Worm (Caenorhabditis elegans) whole organism, L1 larva: ENCODE data around the gene eif-2Bdelta.

ENCODE experiments used
- C04F5.9 ChIP-seq: sonication (generic microtip); optimal IDR thresholded peaks from 2 replicates; lab custom pipeline; 2016; ENCODE audit warnings: missing genetic modification characterization, missing compliant biosample characterization
- C16A3.4 ChIP-seq: fragments of 150-350 bp; optimal IDR thresholded peaks from 2 replicates; lab custom pipeline; 2014; ENCODE audit warnings: missing biosample characterization, missing genetic modification characterization
- C34B4.2 ChIP-seq: sonication (generic microtip); optimal IDR thresholded peaks from 2 replicates; lab custom pipeline; 2017; ENCODE audit warnings: mild to moderate bottlenecking, missing genetic modification characterization, missing compliant biosample characterization
- Y116A8C.19 ChIP-seq: sonication (generic microtip); optimal IDR thresholded peaks from 2 replicates; lab custom pipeline; 2016; ENCODE audit warnings: missing compliant biosample characterization, missing genetic modification characterization, borderline replicate concordance
- blmp-1 ChIP-seq: fragments of 150-350 bp; optimal IDR thresholded peaks from 2 replicates; lab custom pipeline; 2014; ENCODE audit warnings: missing biosample characterization, missing genetic modification characterization
- ceh-63 ChIP-seq: fragments of 200-800 bp; sonication (Bioruptor generic); optimal IDR thresholded peaks from 2 replicates; lab custom pipeline; 2018; ENCODE audit warnings: mild to moderate bottlenecking, missing genetic modification characterization, missing compliant biosample characterization
- ceh-8 ChIP-seq: fragments of 200-800 bp; sonication (Bioruptor generic); optimal IDR thresholded peaks from 2 replicates; lab custom pipeline; 2018; ENCODE audit warnings: mild to moderate bottlenecking, missing genetic modification characterization, moderate library complexity, missing compliant biosample characterization
- ceh-88 ChIP-seq: fragments of 200-800 bp; sonication (Bioruptor generic); IDR thresholded peaks from 2 replicates; pipeline ENCODE4 v1.3.6; 2022; ENCODE audit warnings: missing genetic modification characterization, missing compliant biosample characterization
- ces-1 ChIP-seq: fragments of 150-350 bp; optimal IDR thresholded peaks from 2 replicates; lab custom pipeline; 2014; ENCODE audit warnings: missing biosample characterization, missing genetic modification reagents, missing genetic modification characterization
- dsc-1 ChIP-seq: sonication (generic microtip); optimal IDR thresholded peaks from 2 replicates; lab custom pipeline; 2016; ENCODE audit warnings: mild to moderate bottlenecking, missing genetic modification characterization, missing compliant biosample characterization
- efl-3 ChIP-seq: fragments of 200-800 bp; sonication (Bioruptor generic); optimal IDR thresholded peaks from 2 replicates; lab custom pipeline; 2018; ENCODE audit warnings: mild to moderate bottlenecking, missing genetic modification characterization, missing compliant biosample characterization
- egl-13 ChIP-seq: sonication (generic microtip); optimal IDR thresholded peaks from 2 replicates; lab custom pipeline; 2016; ENCODE audit warnings: missing genotype, missing genetic modification reagents, missing genetic modification characterization, missing compliant biosample characterization
- elt-2 ChIP-seq: sonication (generic microtip); optimal IDR thresholded peaks from 2 replicates; lab custom pipeline; 2016; ENCODE audit warnings: missing genetic modification characterization, mild to moderate bottlenecking, inconsistent platforms, missing compliant biosample characterization, missing genetic modification reagents
- elt-3 ChIP-seq, 6 experiments: fragments of 150-350 bp in 1 of 6; sonication (generic microtip); optimal IDR thresholded peaks; 2 replicates each; lab custom pipeline; 2017 to 2018; ENCODE audit warnings: missing biosample characterization in 6 of 6, missing genetic modification characterization in 6 of 6, inconsistent platforms in 1 of 6
- ets-5 ChIP-seq: fragments of 200-800 bp; sonication (Bioruptor generic); IDR thresholded peaks from 2 replicates; pipeline ENCODE4 v1.3.6; 2022; ENCODE audit warnings: missing genetic modification characterization, missing compliant biosample characterization
- fkh-4 ChIP-seq: sonication (generic microtip); optimal IDR thresholded peaks from 2 replicates; lab custom pipeline; 2016; ENCODE audit warnings: missing compliant biosample characterization, missing genetic modification characterization, borderline replicate concordance
- fkh-8 ChIP-seq: sonication (generic microtip); optimal IDR thresholded peaks from 2 replicates; lab custom pipeline; 2016; ENCODE audit warnings: mild to moderate bottlenecking, missing genetic modification characterization, missing compliant biosample characterization
- fos-1 ChIP-seq: fragments of 150-350 bp; optimal IDR thresholded peaks from 2 replicates; lab custom pipeline; 2014; ENCODE audit warnings: missing biosample characterization, missing genetic modification characterization
- grh-1 ChIP-seq: fragments of 200-800 bp; sonication (Bioruptor generic); IDR thresholded peaks from 2 replicates; pipeline ENCODE4 v1.3.6; 2022; ENCODE audit warnings: missing genetic modification reagents, missing genetic modification characterization, missing compliant biosample characterization
- hlh-4 ChIP-seq: sonication (generic microtip); optimal IDR thresholded peaks from 2 replicates; lab custom pipeline; 2016; ENCODE audit warnings: mild to moderate bottlenecking, missing genetic modification characterization, missing compliant biosample characterization
- hpl-2 ChIP-seq: fragments of 150-350 bp; optimal IDR thresholded peaks from 2 replicates; lab custom pipeline; 2014; ENCODE audit warnings: missing biosample characterization, missing genetic modification reagents, missing genetic modification characterization
- irx-1 ChIP-seq: sonication (generic microtip); optimal IDR thresholded peaks from 2 replicates; lab custom pipeline; 2016; ENCODE audit warnings: missing genetic modification characterization, missing compliant biosample characterization
- isw-1 ChIP-seq: fragments of 200-800 bp; sonication (Bioruptor generic); IDR thresholded peaks from 2 replicates; pipeline ENCODE4 v1.3.6; 2022; ENCODE audit warnings: missing genetic modification characterization, missing compliant biosample characterization
- jun-1 ChIP-seq: fragments of 150-350 bp; optimal IDR thresholded peaks from 2 replicates; lab custom pipeline; 2014; ENCODE audit warnings: missing biosample characterization, missing genetic modification reagents, missing genetic modification characterization
- lin-13 ChIP-seq: fragments of 150-350 bp; optimal IDR thresholded peaks from 2 replicates; lab custom pipeline; 2014; ENCODE audit warnings: missing biosample characterization, missing genetic modification reagents, missing genetic modification characterization
- lin-14 ChIP-seq: fragments of 200-800 bp; sonication (Bioruptor generic); optimal IDR thresholded peaks from 2 replicates; lab custom pipeline; 2018; ENCODE audit warnings: mild to moderate bottlenecking, missing genetic modification characterization, moderate library complexity, missing compliant biosample characterization
- lin-39 ChIP-seq: fragments of 150-350 bp; optimal IDR thresholded peaks from 2 replicates; lab custom pipeline; 2014; ENCODE audit warnings: missing biosample characterization, missing genetic modification reagents, missing genetic modification characterization
- mab-9 ChIP-seq: fragments of 200-800 bp; sonication (Bioruptor generic); IDR thresholded peaks from 2 replicates; pipeline ENCODE4 v1.3.6; 2022; ENCODE audit warnings: missing genetic modification reagents, missing genetic modification characterization, missing compliant biosample characterization
- mef-2 ChIP-seq: fragments of 150-350 bp; optimal IDR thresholded peaks from 2 replicates; lab custom pipeline; 2014; ENCODE audit warnings: missing biosample characterization, missing genetic modification characterization
- mep-1 ChIP-seq: fragments of 150-350 bp; optimal IDR thresholded peaks from 2 replicates; lab custom pipeline; 2014; ENCODE audit warnings: missing biosample characterization, missing genetic modification characterization
- nhr-11 ChIP-seq: fragments of 150-350 bp; optimal IDR thresholded peaks from 2 replicates; lab custom pipeline; 2014; ENCODE audit warnings: missing biosample characterization, missing genetic modification characterization
- nhr-20 ChIP-seq: sonication (generic microtip); optimal IDR thresholded peaks from 2 replicates; lab custom pipeline; 2016; ENCODE audit warnings: mild to moderate bottlenecking, missing genetic modification characterization, missing compliant biosample characterization
- nhr-237 ChIP-seq: fragments of 150-350 bp; optimal IDR thresholded peaks from 2 replicates; lab custom pipeline; 2014; ENCODE audit warnings: missing biosample characterization, missing genetic modification characterization
- nhr-71 ChIP-seq: sonication (generic microtip); optimal IDR thresholded peaks from 2 replicates; lab custom pipeline; 2016; ENCODE audit warnings: mild to moderate bottlenecking, missing genetic modification characterization, moderate library complexity, missing compliant biosample characterization
- nhr-76 ChIP-seq: sonication (generic microtip); optimal IDR thresholded peaks from 2 replicates; lab custom pipeline; 2017; ENCODE audit warnings: missing biosample characterization, missing genetic modification characterization
- nhr-77 ChIP-seq: fragments of 150-350 bp; optimal IDR thresholded peaks from 2 replicates; lab custom pipeline; 2014; ENCODE audit warnings: missing biosample characterization, missing genetic modification characterization
- nhr-85 ChIP-seq: sonication (generic microtip); peaks from one replicate; lab custom pipeline; 2016; ENCODE audit warnings: missing genetic modification characterization, inconsistent platforms, missing compliant biosample characterization
- nhr-90 ChIP-seq: sonication (generic microtip); optimal IDR thresholded peaks from 2 replicates; lab custom pipeline; 2016; ENCODE audit warnings: mild to moderate bottlenecking, missing genetic modification characterization, missing compliant biosample characterization; ENCODE audit not compliant: poor library complexity
- pax-3 ChIP-seq: fragments of 200-800 bp; sonication (Bioruptor generic); optimal IDR thresholded peaks from 2 replicates; lab custom pipeline; 2018; ENCODE audit warnings: mild to moderate bottlenecking, missing genetic modification characterization, moderate library complexity, missing compliant biosample characterization
- snpc-4 ChIP-seq: fragments of 150-350 bp; optimal IDR thresholded peaks from 2 replicates; lab custom pipeline; 2014; ENCODE audit warnings: missing biosample characterization, missing genetic modification characterization
- sox-4 ChIP-seq: sonication (generic microtip); optimal IDR thresholded peaks from 2 replicates; lab custom pipeline; 2016; ENCODE audit warnings: missing genetic modification characterization, missing compliant biosample characterization
- sptf-1 ChIP-seq: fragments of 150-350 bp; optimal IDR thresholded peaks from 2 replicates; lab custom pipeline; 2014; ENCODE audit warnings: missing biosample characterization, missing genetic modification characterization
- sup-37 ChIP-seq: fragments of 200-800 bp; sonication (Bioruptor generic); optimal IDR thresholded peaks from 2 replicates; lab custom pipeline; 2018; ENCODE audit warnings: mild to moderate bottlenecking, missing genetic modification characterization, missing compliant biosample characterization
- tbx-2 ChIP-seq: sonication (generic microtip); optimal IDR thresholded peaks from 2 replicates; lab custom pipeline; 2016; ENCODE audit warnings: missing genetic modification characterization, missing compliant biosample characterization
- tlp-1 ChIP-seq: fragments of 150-350 bp; optimal IDR thresholded peaks from 2 replicates; lab custom pipeline; 2014; ENCODE audit warnings: missing biosample characterization, missing genetic modification characterization
- unc-130 ChIP-seq: fragments of 150-350 bp; optimal IDR thresholded peaks from 2 replicates; lab custom pipeline; 2017; ENCODE audit warnings: missing biosample characterization, missing genetic modification characterization, inconsistent platforms
- unc-30 ChIP-seq: sonication (generic microtip); optimal IDR thresholded peaks from 2 replicates; lab custom pipeline; 2017; ENCODE audit warnings: missing biosample characterization, missing genetic modification characterization
- unc-62 ChIP-seq: fragments of 150-350 bp; optimal IDR thresholded peaks from 2 replicates; lab custom pipeline; 2014; ENCODE audit warnings: missing biosample characterization, missing genetic modification reagents, missing genetic modification characterization
- unc-86 ChIP-seq: sonication (generic microtip); optimal IDR thresholded peaks from 2 replicates; lab custom pipeline; 2016; ENCODE audit warnings: missing genetic modification characterization, missing compliant biosample characterization
- unc-98 ChIP-seq: fragments of 200-800 bp; sonication (Bioruptor generic); IDR thresholded peaks from 2 replicates; pipeline ENCODE4 v1.3.6; 2022; ENCODE audit warnings: missing genetic modification characterization, missing compliant biosample characterization
- xbp-1 ChIP-seq: sonication (generic microtip); optimal IDR thresholded peaks from 2 replicates; lab custom pipeline; 2016; ENCODE audit warnings: missing genetic modification characterization, missing compliant biosample characterization
- zag-1 ChIP-seq: fragments of 150-350 bp; optimal IDR thresholded peaks from 2 replicates; lab custom pipeline; 2014; ENCODE audit warnings: missing biosample characterization, missing genetic modification characterization
- zip-4 ChIP-seq: fragments of 200-800 bp; sonication (Bioruptor generic); optimal IDR thresholded peaks from 2 replicates; lab custom pipeline; 2018; ENCODE audit warnings: mild to moderate bottlenecking, missing genetic modification characterization, moderate library complexity, missing compliant biosample characterization
- ztf-11 ChIP-seq, 2 experiments: sonication (generic microtip); optimal IDR thresholded peaks; 2 replicates each; lab custom pipeline; 2016 to 2017; ENCODE audit warnings: missing genetic modification characterization in 2 of 2, missing biosample characterization in 1 of 2, missing compliant biosample characterization in 1 of 2

The eif-2Bdelta gene

DNA sequence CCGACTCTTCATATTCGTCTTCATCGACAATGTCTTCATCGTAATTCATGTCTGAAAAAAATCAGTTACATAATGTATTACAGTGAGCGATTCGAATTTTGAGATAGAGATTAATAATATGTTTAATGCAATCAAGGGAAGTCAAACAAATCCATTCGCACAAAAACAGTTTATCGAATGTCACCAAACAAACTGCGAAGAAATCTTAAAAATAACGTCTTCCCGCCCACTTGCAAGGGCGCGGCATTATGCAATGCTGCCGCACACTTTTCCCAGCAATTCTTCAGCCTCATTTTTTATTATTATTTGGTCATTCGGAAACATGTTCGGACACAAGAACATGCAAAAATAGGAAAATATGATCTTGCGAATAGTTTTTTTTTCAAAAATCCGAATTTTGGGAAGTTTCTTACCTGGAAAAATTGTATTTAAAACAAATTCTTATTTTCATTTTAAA is 30.6 kb downstream of the eif-2Bdelta start, which contains the start of gene mdf-1 (continued):
- TF ChIP-seq pax-3 (tag; lab: Kevin White, UChicago) (no peak), nhr-90 (peak; percentile 68), unc-86 (tag; lab: Kevin White, UChicago) (peak; percentile 32), nhr-71 (tag; lab: Kevin White, UChicago) (peak; percentile 80), lin-13 (peak; percentile 62), fos-1 (no peak), sox-4 (tag; lab: Kevin White, UChicago) (no peak), jun-1 (tag; lab: Kevin White, UChicago) (no peak), ztf-11 (tag; optimal IDR thresholded peaks at IDR 0.05; lab: Kevin White, UChicago) (no peak), unc-130 (peak; percentile 58), hpl-2 (GFP tag; lab: Kevin White, UChicago) (no peak), zip-4 (GFP tag; lab: Kevin White, UChicago) (no peak), nhr-85 (peak; percentile 48), unc-62 (GFP tag; lab: Kevin White, UChicago) (no peak), ceh-63 (no peak), unc-98 (GFP tag; lab: Robert Waterston, UW) (no peak), ets-5 (GFP tag; lab: Robert Waterston, UW) (no peak), ceh-8 (GFP tag; lab: Kevin White, UChicago) (peak; percentile 34), nhr-237 (no peak), zag-1 (no peak), tlp-1 (tag; lab: Kevin White, UChicago) (no peak), elt-2 (tag; lab: Kevin White, UChicago) (no peak), nhr-11 (tag; lab: Kevin White, UChicago) (no peak), elt-3 (tag; optimal IDR thresholded peaks at IDR 0.05; lab: Kevin White, UChicago) (peak in 1 of 6 experiments; percentile 82), fkh-4 (tag; lab: Kevin White, UChicago) (no peak), fkh-8 (tag; lab: Kevin White, UChicago) (peak; percentile 57), C34B4.2 (tag; lab: Kevin White, UChicago) (no peak), egl-13 (tag; lab: Kevin White, UChicago) (peak; percentile 50), grh-1 (GFP tag; lab: Robert Waterston, UW) (no peak), isw-1 (GFP tag; lab: Robert Waterston, UW) (no peak), ces-1 (GFP tag; lab: Kevin White, UChicago) (no peak), mef-2 (tag; lab: Kevin White, UChicago) (no peak), xbp-1 (peak; percentile 60), nhr-77 (tag; lab: Kevin White, UChicago) (no peak), sptf-1 (no peak), C16A3.4 (tag; lab: Kevin White, UChicago) (peak; percentile 85), C04F5.9 (no peak), dsc-1 (tag; lab: Kevin White, UChicago) (peak; percentile 49), lin-39 (tag; lab: Kevin White, UChicago) (no peak), ceh-88 (peak; percentile 26; the same call in 1 of the 2 replicates), sup-37 (GFP tag; lab: Kevin White, UChicago) (no peak), hlh-4 (tag; lab: Kevin White, UChicago) (no peak), lin-14 (peak; percentile 77), mep-1 (tag; lab: Kevin White, UChicago) (peak; percentile 26), nhr-76 (tag; lab: Kevin White, UChicago) (no peak), tbx-2 (peak; percentile 60), mab-9 (no peak), irx-1 (tag; lab: Kevin White, UChicago) (peak; percentile 40), unc-30 (tag; lab: Kevin White, UChicago) (no peak), Y116A8C.19 (no peak), blmp-1 (peak; percentile 62), snpc-4 (peak; percentile 35), nhr-20 (tag; lab: Kevin White, UChicago) (peak; percentile 75), efl-3 (no peak)
